Worm (Caenorhabditis elegans): ENCODE data around the gene F31F7.2.

The F31F7.2 gene

DNA sequence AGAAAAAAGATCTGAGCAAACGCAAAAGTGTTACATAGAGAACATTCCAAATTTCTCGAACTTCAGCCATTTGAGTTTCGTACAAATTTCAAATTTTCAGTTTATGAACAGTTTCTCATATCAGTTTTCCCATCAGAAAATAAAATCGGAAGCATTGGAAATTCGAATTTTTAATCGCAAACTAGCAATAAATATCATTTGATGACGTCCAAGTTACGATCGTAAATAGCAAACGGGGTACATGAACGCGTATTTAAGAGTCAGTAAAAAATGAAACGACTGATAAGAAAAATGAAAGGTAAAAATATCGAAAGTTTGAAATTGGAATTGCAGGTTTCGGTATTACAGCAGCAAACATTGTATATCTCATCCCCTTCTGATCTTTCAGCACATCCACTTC, 20.6 kb downstream of the F31F7.2 start:
- TF ChIP-seq F16B12.6 (tag; optimal IDR thresholded peaks at IDR 0.05) = no peak
- peak; percentile 28 for TF ChIP-seq elt-2 (tag; optimal IDR thresholded peaks at IDR 0.05)
- no peak for TF ChIP-seq ztf-4 (tag; optimal IDR thresholded peaks at IDR 0.05)
- no peak for TF ChIP-seq lir-3 (tag; optimal IDR thresholded peaks at IDR 0.05; ENCODE audit: poor library complexity)
- no peak for TF ChIP-seq efl-1 (optimal IDR thresholded peaks at IDR 0.05)
- peak in 1 of 2 experiments; percentile 64 for TF ChIP-seq efl-1 (GFP tag; optimal IDR thresholded peaks at IDR 0.05 in 1 of 2)
- TF ChIP-seq nhr-19 (GFP tag; conservative IDR thresholded peaks at IDR 0.05) = no peak

DNA sequence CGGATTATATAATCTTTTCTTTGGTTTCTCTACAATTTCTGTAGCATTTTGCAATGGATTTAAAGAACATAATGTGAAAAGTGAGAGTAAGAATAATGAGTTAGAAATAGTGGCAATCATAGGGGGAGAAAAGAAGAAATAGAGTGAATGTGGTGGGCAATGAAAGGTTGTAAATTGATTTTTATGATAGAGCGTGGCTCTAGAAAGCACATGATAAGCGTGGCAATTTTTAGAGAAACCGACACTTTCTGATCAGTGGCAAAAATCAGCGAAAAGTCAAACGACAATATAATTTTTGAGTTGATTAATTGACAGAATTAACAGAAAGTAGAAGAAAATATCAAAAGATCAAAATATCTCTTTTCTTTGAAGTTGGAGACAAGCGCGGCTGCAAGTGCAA, 21.7 kb downstream of the F31F7.2 start, which contains the start of gene K12B6.9:
Gene K12B6.9 (minus strand): TSS at position 266 of the 400 bp plus-strand sequence.
- TF ChIP-seq xbp-1 (tag; optimal IDR thresholded peaks at IDR 0.05) (no peak), lin-14 (GFP tag; optimal IDR thresholded peaks at IDR 0.05) (no peak), alr-1 (tag; optimal IDR thresholded peaks at IDR 0.05; ENCODE audit: borderline replicate concordance) (no peak), unc-130 (tag; optimal IDR thresholded peaks at IDR 0.05) (no peak), lin-35 (GFP tag; optimal IDR thresholded peaks at IDR 0.05) (peak in 1 of 2 experiments; percentile 32), lsy-2 (tag; optimal IDR thresholded peaks at IDR 0.05) (no peak), fkh-8 (tag; optimal IDR thresholded peaks at IDR 0.05) (no peak), elt-2 (tag; optimal IDR thresholded peaks at IDR 0.05) (peak; percentile 55), blmp-1 (tag; optimal IDR thresholded peaks at IDR 0.05) (no peak), jun-1 (tag; optimal IDR thresholded peaks at IDR 0.05) (no peak)

DNA sequence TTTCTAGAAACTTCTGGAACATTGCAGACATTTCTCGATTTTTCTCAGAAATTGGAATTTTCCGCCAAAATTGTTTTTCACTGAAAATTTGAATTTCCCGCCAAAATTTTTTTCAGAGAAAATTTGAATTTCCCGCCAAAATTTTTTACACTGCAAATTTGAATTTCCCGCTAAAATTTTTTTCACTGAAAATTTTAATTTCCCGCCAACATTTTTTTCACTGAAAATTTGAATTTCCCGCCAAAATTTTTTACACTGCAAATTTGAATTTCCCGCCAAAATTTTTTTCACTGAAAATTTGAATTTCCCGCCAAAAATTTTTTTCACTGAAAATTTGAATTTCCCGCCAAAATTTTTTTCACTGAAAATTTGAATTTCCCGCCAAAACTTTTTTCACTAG, 25.9 kb downstream of the F31F7.2 start:
- peak; percentile 64 for TF ChIP-seq unc-98 (GFP tag; IDR thresholded peaks at IDR 0.05)

DNA sequence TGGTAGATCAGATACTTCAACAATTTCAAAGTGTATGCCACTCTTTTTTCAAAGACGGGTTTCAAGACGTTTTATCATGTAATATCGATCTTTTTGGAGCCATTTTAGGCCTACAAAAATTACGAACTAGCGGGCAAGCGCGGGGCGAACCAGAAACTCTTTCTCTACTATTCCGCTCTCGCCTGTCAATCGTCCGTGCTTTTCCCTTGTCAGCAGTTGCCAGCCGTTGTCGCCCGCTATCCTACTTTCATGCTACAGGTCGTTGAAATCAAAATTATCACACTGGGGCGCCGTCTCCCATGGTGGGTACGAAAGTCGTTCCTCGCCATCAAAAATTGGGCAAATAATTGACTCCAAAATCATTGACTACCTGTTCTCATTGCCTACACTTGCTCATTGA, 30.4 kb downstream of the F31F7.2 start:
- TF ChIP-seq lsy-2 (tag; optimal IDR thresholded peaks at IDR 0.05) = no peak

DNA sequence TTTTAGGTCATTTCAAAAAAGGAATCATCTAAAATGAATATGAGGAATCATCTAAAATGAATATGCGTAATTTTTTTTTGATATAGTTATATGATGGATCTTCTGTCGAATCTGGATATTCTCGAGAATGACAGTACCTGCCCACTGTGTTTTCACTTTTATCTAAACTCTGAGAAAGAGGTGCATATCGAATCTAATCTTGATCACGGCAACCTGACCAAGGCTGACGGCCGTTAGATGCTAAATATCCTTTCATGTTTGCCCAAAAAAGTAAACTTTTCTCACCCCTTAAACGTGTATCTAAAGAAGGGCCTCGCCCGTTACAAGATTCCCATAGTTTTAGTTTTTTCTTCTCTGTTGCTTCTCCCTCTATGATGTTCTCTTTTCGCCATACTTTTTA, 31.8 kb downstream of the F31F7.2 start:
- no peak for TF ChIP-seq jun-1 (tag; optimal IDR thresholded peaks at IDR 0.05)
- no peak for TF ChIP-seq rnt-1 (tag; optimal IDR thresholded peaks at IDR 0.05)
- TF ChIP-seq ceh-82 (tag; optimal IDR thresholded peaks at IDR 0.05) = no peak
- TF ChIP-seq blmp-1 (tag; optimal IDR thresholded peaks at IDR 0.05) = peak; percentile 68
- no peak for TF ChIP-seq nhr-12 (tag; optimal IDR thresholded peaks at IDR 0.05)
- TF ChIP-seq unc-130 (tag; optimal IDR thresholded peaks at IDR 0.05) = no peak
- no peak for TF ChIP-seq unc-62 (GFP tag; optimal IDR thresholded peaks at IDR 0.05)

DNA sequence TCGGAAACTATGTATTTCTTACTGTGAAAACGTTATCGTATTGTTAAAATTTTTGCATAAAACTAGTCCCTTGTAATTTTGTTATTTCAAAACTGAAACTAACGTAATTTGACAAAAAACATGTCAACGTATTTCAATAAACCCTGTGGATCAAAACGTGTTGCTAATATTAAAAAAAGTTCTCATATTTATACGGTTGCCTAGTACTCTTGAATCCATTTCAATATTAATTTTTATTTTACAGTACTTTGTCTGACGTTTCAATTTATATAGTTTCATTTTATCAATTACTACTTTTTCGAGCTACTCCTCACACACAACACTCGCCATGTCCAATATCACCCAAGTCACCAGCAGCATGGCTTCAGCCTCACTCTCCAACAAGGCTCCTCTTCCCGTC, 32.8 kb downstream of the F31F7.2 start, which contains the start of gene sago-1:
Gene sago-1 (plus strand): TSS at position 301 of the 400 bp plus-strand sequence.
- TF ChIP-seq fkh-4 (tag; optimal IDR thresholded peaks at IDR 0.05; ENCODE audit: borderline replicate concordance) = no peak
- TF ChIP-seq lir-3 (tag; optimal IDR thresholded peaks at IDR 0.05; ENCODE audit: poor library complexity) = no peak
- TF ChIP-seq nhr-71 (tag; optimal IDR thresholded peaks at IDR 0.05) = no peak
- no peak for TF ChIP-seq unc-62 (GFP tag; optimal IDR thresholded peaks at IDR 0.05)
- TF ChIP-seq dpl-1 (GFP tag; optimal IDR thresholded peaks at IDR 0.05) = no peak
- TF ChIP-seq nhr-47 (tag; optimal IDR thresholded peaks at IDR 0.05) = no peak
- TF ChIP-seq ceh-8 (GFP tag; optimal IDR thresholded peaks at IDR 0.05) = no peak
- no peak for TF ChIP-seq ztf-4 (tag; optimal IDR thresholded peaks at IDR 0.05)
- TF ChIP-seq swsn-7 (tag; optimal IDR thresholded peaks at IDR 0.05) = no peak
- no peak for TF ChIP-seq snpc-4 (tag; optimal IDR thresholded peaks at IDR 0.05)
- no peak for TF ChIP-seq nhr-90 (tag; optimal IDR thresholded peaks at IDR 0.05; ENCODE audit: poor library complexity)
- no peak for TF ChIP-seq unc-86 (tag; optimal IDR thresholded peaks at IDR 0.05)
- no peak for TF ChIP-seq nhr-84 (tag; optimal IDR thresholded peaks at IDR 0.05)

All from whole organism, L1 larva.